Fruit fly (Drosophila melanogaster): ENCODE measurements around the gene Usp47.

DNA sequence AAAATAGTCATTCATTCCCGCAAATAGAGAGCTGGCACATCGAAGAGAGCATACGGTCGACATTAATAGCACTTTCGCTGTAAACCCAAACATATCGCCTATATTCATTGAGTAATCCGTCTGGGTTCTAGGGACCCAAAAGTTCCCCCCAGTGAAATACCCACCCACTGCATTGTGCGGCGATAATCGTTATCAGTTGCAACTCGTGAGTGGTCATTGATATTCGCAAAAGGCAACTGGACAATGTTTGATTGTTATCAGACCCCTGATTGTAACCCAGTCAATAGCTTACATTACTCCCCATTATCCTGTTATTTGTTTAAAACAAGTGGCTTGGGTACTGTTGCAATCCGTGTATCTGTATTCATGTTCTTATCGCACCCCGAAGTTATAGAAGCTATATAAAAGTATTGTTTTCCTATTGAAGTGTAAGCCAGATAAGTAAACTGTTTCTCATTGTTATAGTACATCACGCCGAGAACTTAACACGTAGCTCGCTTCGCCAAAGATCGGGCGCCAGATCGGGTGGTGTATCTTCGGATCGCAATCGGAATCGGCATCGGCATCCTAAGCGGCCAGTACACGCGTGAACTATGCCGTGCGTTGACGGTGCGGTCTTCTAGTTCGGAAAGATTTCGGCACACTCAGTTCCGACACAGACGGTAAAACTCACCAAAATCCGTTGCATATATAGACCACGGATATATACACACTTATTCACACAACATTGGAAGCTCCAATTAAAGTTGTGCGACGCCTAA lies 1.0 kb downstream of the Usp47 start:
- TF ChIP-seq EcR (GFP tag; optimal IDR thresholded peaks at IDR 0.05): no peak
- TF ChIP-seq psq (optimal IDR thresholded peaks at IDR 0.05): no peak
- TF ChIP-seq Dll (optimal IDR thresholded peaks at IDR 0.05): no peak
- TF ChIP-seq CG8478 (optimal IDR thresholded peaks at IDR 0.05): no peak
- no peak for TF ChIP-seq pan (optimal IDR thresholded peaks at IDR 0.05)
- no peak for TF ChIP-seq usp (GFP tag; optimal IDR thresholded peaks at IDR 0.05)
